Fruit fly (Drosophila melanogaster) S2 (cell line): ENCODE data around the gene CG5024.

Experiments
- CG8478 ChIP-seq: fragments of >200 bp; optimal IDR thresholded peaks from 2 replicates; lab custom pipeline; 2018
- CTCF ChIP-seq, 2 experiments: fragments of >200 bp; optimal IDR thresholded peaks; 2 replicates each; lab custom pipeline; 2018

- no peak for TF ChIP-seq CG8478 (lab: Kevin White, UChicago)
- TF ChIP-seq CTCF (optimal IDR thresholded peaks at IDR 0.05; lab: Kevin White, UChicago), result no peak
These were observed 19.1 kb upstream of the CG5024 start for dm6 chr3R:25791807-25792206.
